Worm (Caenorhabditis elegans) whole organism, L1 larva: ENCODE data around the gene srd-39.
A peak's percentile ranks its signal among the peaks of the same experiment; 100 is the strongest.

Experiments used
- C34B4.2 ChIP-seq: sonication (generic microtip); optimal IDR thresholded peaks from 2 replicates; lab custom pipeline; 2017; ENCODE audit warnings: mild to moderate bottlenecking, missing genetic modification characterization, missing compliant biosample characterization
- F16B12.6 ChIP-seq: fragments of 150-350 bp; optimal IDR thresholded peaks from 2 replicates; lab custom pipeline; 2014; ENCODE audit warnings: missing biosample characterization, missing genetic modification characterization
- blmp-1 ChIP-seq: fragments of 150-350 bp; optimal IDR thresholded peaks from 2 replicates; lab custom pipeline; 2014; ENCODE audit warnings: missing biosample characterization, missing genetic modification characterization
- ceh-8 ChIP-seq: fragments of 200-800 bp; sonication (Bioruptor generic); optimal IDR thresholded peaks from 2 replicates; lab custom pipeline; 2018; ENCODE audit warnings: mild to moderate bottlenecking, missing genetic modification characterization, moderate library complexity, missing compliant biosample characterization
- ceh-90 ChIP-seq: sonication (generic microtip); optimal IDR thresholded peaks from 2 replicates; lab custom pipeline; 2016; ENCODE audit warnings: missing genetic modification characterization, missing compliant biosample characterization
- ces-1 ChIP-seq: fragments of 150-350 bp; optimal IDR thresholded peaks from 2 replicates; lab custom pipeline; 2014; ENCODE audit warnings: missing biosample characterization, missing genetic modification reagents, missing genetic modification characterization
- egl-13 ChIP-seq: sonication (generic microtip); optimal IDR thresholded peaks from 2 replicates; lab custom pipeline; 2016; ENCODE audit warnings: missing genotype, missing genetic modification reagents, missing genetic modification characterization, missing compliant biosample characterization
- elt-3 ChIP-seq, 6 experiments: fragments of 150-350 bp in 1 of 6; sonication (generic microtip); optimal IDR thresholded peaks; 2 replicates each; lab custom pipeline; 2017 to 2018; ENCODE audit warnings: missing biosample characterization in 6 of 6, missing genetic modification characterization in 6 of 6, inconsistent platforms in 1 of 6
- fkh-4 ChIP-seq: sonication (generic microtip); optimal IDR thresholded peaks from 2 replicates; lab custom pipeline; 2016; ENCODE audit warnings: missing compliant biosample characterization, missing genetic modification characterization, borderline replicate concordance
- fkh-8 ChIP-seq: sonication (generic microtip); optimal IDR thresholded peaks from 2 replicates; lab custom pipeline; 2016; ENCODE audit warnings: mild to moderate bottlenecking, missing genetic modification characterization, missing compliant biosample characterization
- lin-14 ChIP-seq: fragments of 200-800 bp; sonication (Bioruptor generic); optimal IDR thresholded peaks from 2 replicates; lab custom pipeline; 2018; ENCODE audit warnings: mild to moderate bottlenecking, missing genetic modification characterization, moderate library complexity, missing compliant biosample characterization
- lin-35 ChIP-seq, 2 experiments: fragments of 150-350 bp; optimal IDR thresholded peaks; 2 replicates each; lab custom pipeline; 2014; ENCODE audit warnings: missing biosample characterization in 2 of 2, missing genetic modification characterization in 2 of 2, missing genetic modification reagents in 2 of 2
- lin-39 ChIP-seq: fragments of 150-350 bp; optimal IDR thresholded peaks from 2 replicates; lab custom pipeline; 2014; ENCODE audit warnings: missing biosample characterization, missing genetic modification reagents, missing genetic modification characterization
- lsy-2 ChIP-seq, 2 experiments: fragments of 150-350 bp; optimal IDR thresholded peaks; 2 replicates each; lab custom pipeline; 2014; ENCODE audit warnings: missing biosample characterization in 2 of 2, missing genetic modification characterization in 2 of 2
- mab-9 ChIP-seq: fragments of 200-800 bp; sonication (Bioruptor generic); IDR thresholded peaks from 2 replicates; pipeline ENCODE4 v1.3.6; 2022; ENCODE audit warnings: missing genetic modification reagents, missing genetic modification characterization, missing compliant biosample characterization
- mef-2 ChIP-seq: fragments of 150-350 bp; optimal IDR thresholded peaks from 2 replicates; lab custom pipeline; 2014; ENCODE audit warnings: missing biosample characterization, missing genetic modification characterization
- nhr-19 ChIP-seq: fragments of 200-800 bp; sonication (Bioruptor generic); conservative IDR thresholded peaks from 2 replicates; pipeline ENCODE4 v1.3.6; 2022; ENCODE audit warnings: missing genetic modification characterization, missing compliant biosample characterization
- nhr-20 ChIP-seq: sonication (generic microtip); optimal IDR thresholded peaks from 2 replicates; lab custom pipeline; 2016; ENCODE audit warnings: mild to moderate bottlenecking, missing genetic modification characterization, missing compliant biosample characterization
- nhr-237 ChIP-seq: fragments of 150-350 bp; optimal IDR thresholded peaks from 2 replicates; lab custom pipeline; 2014; ENCODE audit warnings: missing biosample characterization, missing genetic modification characterization
- nhr-28 ChIP-seq: fragments of 150-350 bp; optimal IDR thresholded peaks from 2 replicates; lab custom pipeline; 2014; ENCODE audit warnings: missing biosample characterization, missing genetic modification characterization
- nhr-47 ChIP-seq: sonication (generic microtip); optimal IDR thresholded peaks from 2 replicates; lab custom pipeline; 2016; ENCODE audit warnings: mild to moderate bottlenecking, missing genetic modification characterization, moderate library complexity, missing compliant biosample characterization
- nhr-71 ChIP-seq: sonication (generic microtip); optimal IDR thresholded peaks from 2 replicates; lab custom pipeline; 2016; ENCODE audit warnings: mild to moderate bottlenecking, missing genetic modification characterization, moderate library complexity, missing compliant biosample characterization
- nhr-76 ChIP-seq: sonication (generic microtip); optimal IDR thresholded peaks from 2 replicates; lab custom pipeline; 2017; ENCODE audit warnings: missing biosample characterization, missing genetic modification characterization
- nhr-85 ChIP-seq: sonication (generic microtip); peaks from one replicate; lab custom pipeline; 2016; ENCODE audit warnings: missing genetic modification characterization, inconsistent platforms, missing compliant biosample characterization
- nhr-90 ChIP-seq: sonication (generic microtip); optimal IDR thresholded peaks from 2 replicates; lab custom pipeline; 2016; ENCODE audit warnings: mild to moderate bottlenecking, missing genetic modification characterization, missing compliant biosample characterization; ENCODE audit not compliant: poor library complexity
- pax-3 ChIP-seq: fragments of 200-800 bp; sonication (Bioruptor generic); optimal IDR thresholded peaks from 2 replicates; lab custom pipeline; 2018; ENCODE audit warnings: mild to moderate bottlenecking, missing genetic modification characterization, moderate library complexity, missing compliant biosample characterization
- pqm-1 ChIP-seq: sonication (generic microtip); optimal IDR thresholded peaks from 3 replicates; lab custom pipeline; 2017; ENCODE audit warnings: missing biosample characterization, missing genetic modification characterization
- snu-23 ChIP-seq: sonication (generic microtip); optimal IDR thresholded peaks from 2 replicates; lab custom pipeline; 2016; ENCODE audit warnings: missing genetic modification characterization, missing compliant biosample characterization
- sptf-1 ChIP-seq: fragments of 150-350 bp; optimal IDR thresholded peaks from 2 replicates; lab custom pipeline; 2014; ENCODE audit warnings: missing biosample characterization, missing genetic modification characterization
- swsn-7 ChIP-seq: sonication (generic microtip); optimal IDR thresholded peaks from 2 replicates; lab custom pipeline; 2016; ENCODE audit warnings: missing genetic modification characterization, missing compliant biosample characterization
- tlp-1 ChIP-seq: fragments of 150-350 bp; optimal IDR thresholded peaks from 2 replicates; lab custom pipeline; 2014; ENCODE audit warnings: missing biosample characterization, missing genetic modification characterization
- unc-130 ChIP-seq: fragments of 150-350 bp; optimal IDR thresholded peaks from 2 replicates; lab custom pipeline; 2017; ENCODE audit warnings: missing biosample characterization, missing genetic modification characterization, inconsistent platforms
- unc-30 ChIP-seq: sonication (generic microtip); optimal IDR thresholded peaks from 2 replicates; lab custom pipeline; 2017; ENCODE audit warnings: missing biosample characterization, missing genetic modification characterization
- vab-15 ChIP-seq: sonication (generic microtip); optimal IDR thresholded peaks from 2 replicates; lab custom pipeline; 2017; ENCODE audit warnings: missing genotype, mild to moderate bottlenecking, missing genetic modification characterization, missing compliant biosample characterization
- zip-4 ChIP-seq: fragments of 200-800 bp; sonication (Bioruptor generic); optimal IDR thresholded peaks from 2 replicates; lab custom pipeline; 2018; ENCODE audit warnings: mild to moderate bottlenecking, missing genetic modification characterization, moderate library complexity, missing compliant biosample characterization
- ztf-11 ChIP-seq, 2 experiments: sonication (generic microtip); optimal IDR thresholded peaks; 2 replicates each; lab custom pipeline; 2016 to 2017; ENCODE audit warnings: missing genetic modification characterization in 2 of 2, missing biosample characterization in 1 of 2, missing compliant biosample characterization in 1 of 2
- ztf-4 ChIP-seq: fragments of 150-350 bp; optimal IDR thresholded peaks from 2 replicates; lab custom pipeline; 2014; ENCODE audit warnings: missing biosample characterization, missing genetic modification characterization

Gene srd-39

DNA sequence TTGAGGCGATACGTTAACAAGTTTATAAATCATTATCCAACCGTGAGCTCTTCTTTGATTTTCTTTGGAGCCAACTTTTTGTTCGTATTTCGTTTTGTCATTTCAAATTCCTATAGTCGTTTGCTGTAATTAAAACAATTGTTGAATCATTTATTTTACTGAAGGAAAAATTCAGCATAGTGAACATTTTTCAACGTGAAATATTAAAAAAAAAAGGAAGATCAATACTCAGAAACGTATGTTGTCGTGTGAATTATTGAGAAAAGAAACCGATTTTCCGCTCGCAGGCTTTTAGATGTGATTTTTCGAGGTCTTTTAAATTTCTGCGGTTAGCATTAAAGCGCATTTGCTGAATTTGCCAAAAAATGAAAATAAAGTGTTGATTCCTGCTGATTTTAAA lies 21.5 kb downstream of the srd-39 start, which contains the start of gene phf-33:
phf-33 (minus strand) TSS at position 101 of the 400 bp plus-strand sequence.
- TF ChIP-seq sptf-1 (tag; lab: Kevin White, UChicago) (no peak), unc-130 (tag; lab: Kevin White, UChicago) (no peak), fkh-8 (no peak), snu-23 (GFP tag; lab: Kevin White, UChicago) (no peak), swsn-7 (tag; lab: Kevin White, UChicago) (no peak), nhr-19 (GFP tag; lab: Robert Waterston, UW) (no peak), pax-3 (tag; lab: Kevin White, UChicago) (no peak), nhr-90 (tag; lab: Kevin White, UChicago) (no peak), lin-14 (GFP tag; lab: Kevin White, UChicago) (no peak), nhr-85 (tag; lab: Kevin White, UChicago) (no peak)

DNA sequence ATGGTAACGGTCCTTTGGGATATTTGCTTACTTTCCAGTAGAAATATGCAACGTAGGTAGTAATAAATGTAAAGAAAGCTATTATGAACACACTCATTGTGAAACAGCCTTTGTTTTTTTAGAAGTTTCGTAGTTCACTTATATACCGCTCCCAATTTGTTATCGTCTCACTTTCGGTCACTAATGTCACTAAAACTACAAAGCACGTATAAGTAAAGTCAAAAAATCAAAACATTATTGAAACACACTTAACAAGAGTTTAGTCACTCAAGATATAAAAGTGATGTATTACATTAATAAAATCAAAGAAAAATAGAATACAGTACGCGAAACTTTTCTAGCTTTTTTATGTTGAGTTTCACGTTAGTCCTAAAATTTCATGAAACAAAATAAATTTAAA lies 26.3 kb downstream of the srd-39 start, which contains the start of gene cyp-14A3:
cyp-14A3 (minus strand) TSS at position 101 of the 400 bp plus-strand sequence.
- no peak for TF ChIP-seq ceh-90 (tag; lab: Kevin White, UChicago)
- no peak for TF ChIP-seq nhr-47 (tag; lab: Kevin White, UChicago)
- TF ChIP-seq egl-13 (tag; lab: Kevin White, UChicago): no peak
- no peak for TF ChIP-seq ceh-8 (GFP tag; lab: Kevin White, UChicago)
- TF ChIP-seq nhr-28 (tag; lab: Kevin White, UChicago): no peak
- TF ChIP-seq vab-15 (tag; lab: Kevin White, UChicago): no peak
- TF ChIP-seq nhr-76 (tag; lab: Kevin White, UChicago): no peak
- no peak for TF ChIP-seq ces-1 (GFP tag; lab: Kevin White, UChicago)
- TF ChIP-seq lin-39 (tag; lab: Kevin White, UChicago): no peak
- TF ChIP-seq pqm-1 (tag; lab: Kevin White, UChicago): no peak
- no peak for TF ChIP-seq ztf-11 (tag; optimal IDR thresholded peaks at IDR 0.05; lab: Kevin White, UChicago)
- no peak for TF ChIP-seq snu-23 (GFP tag; lab: Kevin White, UChicago)
- TF ChIP-seq lsy-2 (tag; optimal IDR thresholded peaks at IDR 0.05; lab: Kevin White, UChicago): no peak
- no peak for TF ChIP-seq blmp-1 (tag; lab: Kevin White, UChicago)
- no peak for TF ChIP-seq tlp-1 (tag; lab: Kevin White, UChicago)
- no peak for TF ChIP-seq nhr-71 (tag; lab: Kevin White, UChicago)

DNA sequence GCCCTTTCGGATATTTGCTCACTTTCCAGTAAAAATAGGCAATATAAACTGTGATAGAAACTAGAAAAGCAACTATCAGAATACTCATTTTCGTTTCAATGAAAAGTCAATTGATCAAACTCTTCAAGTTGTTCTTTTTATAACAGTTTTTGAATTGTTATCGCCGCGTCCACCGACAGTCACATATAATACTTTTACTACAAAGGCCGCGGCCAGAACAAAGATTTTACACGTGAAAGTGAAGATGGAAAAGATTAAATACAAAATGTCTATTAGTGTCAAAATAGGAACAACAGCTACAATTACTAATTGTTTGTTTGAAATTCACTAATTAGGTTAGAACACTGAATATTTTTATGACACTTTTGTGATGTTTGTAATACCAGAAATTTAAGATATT lies 30.8 kb downstream of the srd-39 start, which contains the start of gene cyp-14A2:
cyp-14A2 (minus strand) TSS at position 101 of the 400 bp plus-strand sequence.
- no peak for TF ChIP-seq nhr-90 (tag; lab: Kevin White, UChicago)
- TF ChIP-seq blmp-1 (tag; lab: Kevin White, UChicago): peak; percentile 31
- TF ChIP-seq nhr-19 (GFP tag; lab: Robert Waterston, UW): no peak
- no peak for TF ChIP-seq ztf-4
- TF ChIP-seq F16B12.6 (tag; lab: Kevin White, UChicago): no peak
- no peak for TF ChIP-seq nhr-237 (tag; lab: Kevin White, UChicago)

DNA sequence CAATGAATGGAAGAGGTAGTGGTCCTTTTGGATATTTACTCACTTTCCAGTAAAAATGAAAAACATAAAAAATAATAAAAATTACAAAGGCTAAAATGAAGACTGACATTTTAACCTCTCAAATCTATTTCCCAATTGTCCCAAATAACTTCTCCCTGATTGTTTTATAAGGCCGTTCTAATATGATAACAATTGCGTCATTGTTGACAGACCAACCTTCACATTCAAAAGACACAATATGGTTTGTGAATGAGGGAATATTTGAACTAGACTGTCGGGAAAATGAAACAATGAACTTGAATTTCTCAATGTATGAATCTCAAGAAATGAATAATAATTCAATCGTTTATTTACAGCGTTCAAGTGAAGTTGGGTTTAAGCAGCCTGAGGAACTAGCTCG lies 33.2 kb downstream of the srd-39 start, which contains the start of gene cyp-14A1:
cyp-14A1 (minus strand) TSS at position 126 of the 400 bp plus-strand sequence.
- TF ChIP-seq C34B4.2 (tag; lab: Kevin White, UChicago): no peak
- TF ChIP-seq elt-3 (tag; optimal IDR thresholded peaks at IDR 0.05; lab: Kevin White, UChicago): peak in 3 of 6 experiments; percentile 35 to 56 (median 48)
- no peak for TF ChIP-seq lin-35 (GFP tag; optimal IDR thresholded peaks at IDR 0.05; lab: Kevin White, UChicago)
- no peak for TF ChIP-seq unc-30 (tag; lab: Kevin White, UChicago)
- TF ChIP-seq nhr-85 (tag; lab: Kevin White, UChicago): peak; percentile 45
- peak; percentile 43 for TF ChIP-seq nhr-20 (tag; lab: Kevin White, UChicago)
- no peak for TF ChIP-seq fkh-8
- TF ChIP-seq mef-2 (tag; lab: Kevin White, UChicago): no peak
- TF ChIP-seq nhr-76 (tag; lab: Kevin White, UChicago): no peak
- no peak for TF ChIP-seq fkh-4 (tag; lab: Kevin White, UChicago)
- no peak for TF ChIP-seq unc-130 (tag; lab: Kevin White, UChicago)
- no peak for TF ChIP-seq mab-9 (GFP tag; lab: Robert Waterston, UW)
- no peak for TF ChIP-seq nhr-47 (tag; lab: Kevin White, UChicago)
- TF ChIP-seq zip-4 (GFP tag; lab: Kevin White, UChicago): no peak
- TF ChIP-seq nhr-237 (tag; lab: Kevin White, UChicago): no peak
